Worm (Caenorhabditis elegans): ENCODE results near the gene isy-1.

Gene isy-1

ce11 chrV:10998797-10999196, 1.7 kb downstream of the isy-1 start, which contains the start of gene F53B7.7:
F53B7.7 (plus strand) TSS chrV:10999097.
- TF ChIP-seq ceh-83 (GFP tag; optimal IDR thresholded peaks at IDR 0.05): no peak
- no peak for TF ChIP-seq bed-3 (GFP tag; optimal IDR thresholded peaks at IDR 0.05)
- TF ChIP-seq tbx-8 (GFP tag; optimal IDR thresholded peaks at IDR 0.05): no peak
- TF ChIP-seq lin-13 (tag; optimal IDR thresholded peaks at IDR 0.05): no peak
- TF ChIP-seq sem-2 (GFP tag; optimal IDR thresholded peaks at IDR 0.05): no peak
- no peak for TF ChIP-seq zip-8 (tag; optimal IDR thresholded peaks at IDR 0.05)
- no peak for TF ChIP-seq nhr-12 (tag; optimal IDR thresholded peaks at IDR 0.05)
- TF ChIP-seq ceh-39 (tag; optimal IDR thresholded peaks at IDR 0.05): no peak
- TF ChIP-seq lsy-2 (tag; optimal IDR thresholded peaks at IDR 0.05): no peak
- TF ChIP-seq nhr-2 (tag; optimal IDR thresholded peaks at IDR 0.05): no peak
- no peak for TF ChIP-seq ces-1 (GFP tag; optimal IDR thresholded peaks at IDR 0.05)
- no peak for TF ChIP-seq hlh-1 (tag; optimal IDR thresholded peaks at IDR 0.05)

ce11 chrV:10991789-10992188, 8.7 kb downstream of the isy-1 start, which contains the start of gene frpr-9:
frpr-9 (plus strand) TSS chrV:10992089.
- no peak for TF ChIP-seq pha-4 (tag; optimal IDR thresholded peaks at IDR 0.05)
- TF ChIP-seq elt-3 (tag; optimal IDR thresholded peaks at IDR 0.05): no peak
- TF ChIP-seq unc-120 (tag; optimal IDR thresholded peaks at IDR 0.05; ENCODE audit: poor library complexity, severe bottlenecking): no peak
- no peak for TF ChIP-seq blmp-1 (tag; optimal IDR thresholded peaks at IDR 0.05)
- TF ChIP-seq mep-1 (tag; optimal IDR thresholded peaks at IDR 0.05): no peak
- no peak for TF ChIP-seq ham-2 (GFP tag; optimal IDR thresholded peaks at IDR 0.05)
- no peak for TF ChIP-seq unc-39 (tag; optimal IDR thresholded peaks at IDR 0.05)
- no peak for TF ChIP-seq nhr-28 (tag; optimal IDR thresholded peaks at IDR 0.05)
- no peak for TF ChIP-seq ceh-43 (GFP tag; optimal IDR thresholded peaks at IDR 0.05)
- TF ChIP-seq nhr-12 (tag; optimal IDR thresholded peaks at IDR 0.05): no peak
- no peak for TF ChIP-seq drap-1 (GFP tag; optimal IDR thresholded peaks at IDR 0.05)
- TF ChIP-seq nhr-237 (tag; optimal IDR thresholded peaks at IDR 0.05): no peak
- TF ChIP-seq mab-5 (tag; optimal IDR thresholded peaks at IDR 0.05): no peak
- no peak for TF ChIP-seq ztf-11 (tag; optimal IDR thresholded peaks at IDR 0.05)
- no peak for TF ChIP-seq lin-32 (GFP tag; optimal IDR thresholded peaks at IDR 0.05)
- TF ChIP-seq elt-1 (tag; optimal IDR thresholded peaks at IDR 0.05; ENCODE audit: borderline replicate concordance, insufficient read depth): no peak

- TF ChIP-seq nhr-237 (tag; optimal IDR thresholded peaks at IDR 0.05) (no peak), mab-5 (tag; optimal IDR thresholded peaks at IDR 0.05) (no peak), sem-2 (GFP tag; optimal IDR thresholded peaks at IDR 0.05) (no peak)
Measured at ce11 chrV:10981113-10981512, 19.4 kb downstream of the isy-1 start, which contains the start of gene fig-1. fig-1 (minus strand) TSS chrV:10981213.

ce11 chrV:10975091-10975490, 25.4 kb downstream of the isy-1 start:
- TF ChIP-seq zip-8 (tag; optimal IDR thresholded peaks at IDR 0.05) (no peak), nhr-237 (tag; optimal IDR thresholded peaks at IDR 0.05) (no peak)

ce11 chrV:10970930-10971329, 29.6 kb downstream of the isy-1 start:
- no peak for TF ChIP-seq nhr-76 (tag; optimal IDR thresholded peaks at IDR 0.05)
- TF ChIP-seq blmp-1 (tag; optimal IDR thresholded peaks at IDR 0.05): no peak
- no peak for TF ChIP-seq hlh-1 (tag; optimal IDR thresholded peaks at IDR 0.05)
- TF ChIP-seq unc-62 (GFP tag; optimal IDR thresholded peaks at IDR 0.05): no peak
- TF ChIP-seq zip-8 (tag; optimal IDR thresholded peaks at IDR 0.05): no peak
- TF ChIP-seq ceh-83 (GFP tag; optimal IDR thresholded peaks at IDR 0.05): no peak
- no peak for TF ChIP-seq tbx-8 (GFP tag; optimal IDR thresholded peaks at IDR 0.05)
- no peak for TF ChIP-seq lin-32 (GFP tag; optimal IDR thresholded peaks at IDR 0.05)
- no peak for TF ChIP-seq ces-1 (GFP tag; optimal IDR thresholded peaks at IDR 0.05)
- TF ChIP-seq elt-3 (tag; optimal IDR thresholded peaks at IDR 0.05): no peak
- TF ChIP-seq cnd-1 (tag; optimal IDR thresholded peaks at IDR 0.05): no peak

- TF ChIP-seq zip-8 (tag; optimal IDR thresholded peaks at IDR 0.05) (no peak), hlh-1 (tag; optimal IDR thresholded peaks at IDR 0.05) (no peak), nhr-76 (tag; optimal IDR thresholded peaks at IDR 0.05) (no peak), ztf-11 (tag; optimal IDR thresholded peaks at IDR 0.05) (no peak), unc-120 (tag; optimal IDR thresholded peaks at IDR 0.05; ENCODE audit: poor library complexity, severe bottlenecking) (no peak), ces-1 (GFP tag; optimal IDR thresholded peaks at IDR 0.05) (no peak), drap-1 (GFP tag; optimal IDR thresholded peaks at IDR 0.05) (no peak), ham-2 (GFP tag; optimal IDR thresholded peaks at IDR 0.05) (no peak), lin-13 (tag; optimal IDR thresholded peaks at IDR 0.05) (no peak), unc-62 (GFP tag; optimal IDR thresholded peaks at IDR 0.05) (no peak), nhr-28 (tag; optimal IDR thresholded peaks at IDR 0.05) (no peak), nhr-2 (tag; optimal IDR thresholded peaks at IDR 0.05) (no peak), mab-5 (tag; optimal IDR thresholded peaks at IDR 0.05) (no peak), pha-4 (tag; optimal IDR thresholded peaks at IDR 0.05) (no peak), nhr-12 (tag; optimal IDR thresholded peaks at IDR 0.05) (no peak)
Measured at ce11 chrV:10970070-10970469, 30.4 kb downstream of the isy-1 start, which contains the start of gene F17C11.22. F17C11.22 (minus strand) TSS chrV:10970170.
